Worm (Caenorhabditis elegans) whole organism, L3 larva: ENCODE results near the gene srh-111.

Source experiments
- R02D3.7 ChIP-seq: fragments of 150-350 bp; optimal IDR thresholded peaks from 2 replicates; lab custom pipeline; 2014; ENCODE audit warnings: missing biosample characterization, missing genetic modification characterization
- ZK546.5 ChIP-seq: sonication (generic microtip); optimal IDR thresholded peaks from 2 replicates; lab custom pipeline; 2017; ENCODE audit warnings: missing biosample characterization, missing genetic modification characterization
- aly-2 ChIP-seq: fragments of 150-350 bp; optimal IDR thresholded peaks from 2 replicates; lab custom pipeline; 2014; ENCODE audit warnings: missing biosample characterization, missing genetic modification characterization
- ceh-16 ChIP-seq: sonication (generic microtip); optimal IDR thresholded peaks from 2 replicates; lab custom pipeline; 2017; ENCODE audit warnings: missing biosample characterization, missing genetic modification characterization
- ceh-28 ChIP-seq: fragments of 150-350 bp; optimal IDR thresholded peaks from 2 replicates; lab custom pipeline; 2014; ENCODE audit warnings: missing biosample characterization, missing genetic modification reagents, missing genetic modification characterization
- ceh-9 ChIP-seq: sonication (generic microtip); optimal IDR thresholded peaks from 2 replicates; lab custom pipeline; 2018; ENCODE audit warnings: missing biosample characterization, missing genetic modification characterization
- egl-27 ChIP-seq: sonication (generic microtip); optimal IDR thresholded peaks from 4 replicates; lab custom pipeline; 2017; ENCODE audit warnings: missing biosample characterization, missing genetic modification reagents, missing genetic modification characterization
- egl-5 ChIP-seq: fragments of 150-350 bp; optimal IDR thresholded peaks from 2 replicates; lab custom pipeline; 2017; ENCODE audit warnings: missing biosample characterization, missing genetic modification reagents, missing genetic modification characterization, inconsistent platforms
- elt-1 ChIP-seq: fragments of 150-350 bp; optimal IDR thresholded peaks from 2 replicates; lab custom pipeline; 2014; ENCODE audit warnings: missing biosample characterization, missing genetic modification characterization
- elt-2 ChIP-seq: sonication (generic microtip); optimal IDR thresholded peaks from 2 replicates; lab custom pipeline; 2016; ENCODE audit warnings: missing genetic modification reagents, mild to moderate bottlenecking, missing genetic modification characterization, missing compliant biosample characterization
- eor-1 ChIP-seq, 2 experiments: fragments of 150-350 bp; optimal IDR thresholded peaks; 2 replicates each; lab custom pipeline; 2014 to 2018; ENCODE audit warnings: missing biosample characterization in 2 of 2, missing genetic modification characterization in 2 of 2
- fkh-10 ChIP-seq: sonication (generic microtip); optimal IDR thresholded peaks from 2 replicates; lab custom pipeline; 2017; ENCODE audit warnings: missing biosample characterization, missing genetic modification reagents, missing genetic modification characterization
- fkh-2 ChIP-seq: fragments of 150-350 bp; optimal IDR thresholded peaks from 2 replicates; lab custom pipeline; 2014; ENCODE audit warnings: missing biosample characterization, missing genetic modification reagents, missing genetic modification characterization
- hmg-11 ChIP-seq: sonication (generic microtip); optimal IDR thresholded peaks from 2 replicates; lab custom pipeline; 2016; ENCODE audit warnings: missing genetic modification characterization, missing compliant biosample characterization
- jun-1 ChIP-seq: fragments of 150-350 bp; optimal IDR thresholded peaks from 2 replicates; lab custom pipeline; 2014; ENCODE audit warnings: missing biosample characterization, missing genetic modification reagents, missing genetic modification characterization
- lin-39 ChIP-seq: fragments of 150-350 bp; optimal IDR thresholded peaks from 2 replicates; lab custom pipeline; 2018; ENCODE audit warnings: missing biosample characterization, missing genetic modification reagents, missing genetic modification characterization
- mml-1 ChIP-seq: fragments of 150-350 bp; sonication (generic microtip); optimal IDR thresholded peaks from 3 replicates; lab custom pipeline; 2014; ENCODE audit warnings: missing biosample characterization, missing genetic modification characterization
- nfya-1 ChIP-seq: sonication (generic microtip); optimal IDR thresholded peaks from 2 replicates; lab custom pipeline; 2017; ENCODE audit warnings: missing genetic modification characterization, mild to moderate bottlenecking, missing compliant biosample characterization, antibody characterized with exemption, moderate library complexity; ENCODE audit not compliant: insufficient read depth
- nhr-12 ChIP-seq: fragments of 150-350 bp; optimal IDR thresholded peaks from 2 replicates; lab custom pipeline; 2014; ENCODE audit warnings: missing biosample characterization, missing genetic modification characterization
- nhr-23 ChIP-seq: fragments of 150-350 bp; optimal IDR thresholded peaks from 2 replicates; lab custom pipeline; 2014; ENCODE audit warnings: missing biosample characterization, missing genetic modification reagents, missing genetic modification characterization
- nhr-25 ChIP-seq: sonication (generic microtip); optimal IDR thresholded peaks from 2 replicates; lab custom pipeline; 2017; ENCODE audit warnings: missing biosample characterization, missing genetic modification characterization
- nhr-67 ChIP-seq: fragments of 150-350 bp; optimal IDR thresholded peaks from 2 replicates; lab custom pipeline; 2014; ENCODE audit warnings: missing biosample characterization, missing genetic modification characterization
- nhr-76 ChIP-seq: fragments of 150-350 bp; sonication (generic microtip); optimal IDR thresholded peaks from 5 replicates; lab custom pipeline; 2014; ENCODE audit warnings: missing biosample characterization, missing genetic modification characterization
- nhr-77 ChIP-seq: fragments of 150-350 bp; optimal IDR thresholded peaks from 2 replicates; lab custom pipeline; 2014; ENCODE audit warnings: missing biosample characterization, missing genetic modification characterization
- pha-4 ChIP-seq: fragments of 150-350 bp; optimal IDR thresholded peaks from 2 replicates; lab custom pipeline; 2014; ENCODE audit warnings: missing biosample characterization, missing genetic modification reagents, missing genetic modification characterization
- pqm-1 ChIP-seq: fragments of 150-350 bp; optimal IDR thresholded peaks from 2 replicates; lab custom pipeline; 2017; ENCODE audit warnings: missing biosample characterization, missing genetic modification characterization, inconsistent platforms
- snpc-4 ChIP-seq: fragments of 150-350 bp; optimal IDR thresholded peaks from 2 replicates; lab custom pipeline; 2014; ENCODE audit warnings: missing biosample characterization, missing genetic modification characterization
- tbx-2 ChIP-seq: sonication (generic microtip); optimal IDR thresholded peaks from 2 replicates; lab custom pipeline; 2016; ENCODE audit warnings: mild to moderate bottlenecking, missing genetic modification characterization, missing compliant biosample characterization
- zag-1 ChIP-seq: fragments of 150-350 bp; optimal IDR thresholded peaks from 2 replicates; lab custom pipeline; 2014; ENCODE audit warnings: missing biosample characterization, missing genetic modification characterization
- ztf-11 ChIP-seq: fragments of 150-350 bp; optimal IDR thresholded peaks from 2 replicates; lab custom pipeline; 2014; ENCODE audit warnings: missing biosample characterization, missing genetic modification characterization
- ztf-4 ChIP-seq: fragments of 150-350 bp; optimal IDR thresholded peaks from 2 replicates; lab custom pipeline; 2014; ENCODE audit warnings: missing biosample characterization, missing genetic modification characterization

Gene srh-111

ce11 chrV:17527729-17528128 lies 42.8 kb upstream of the srh-111 start, which contains the start of gene srz-90:
TSS of gene srz-90 (plus strand) at chrV:17528029.
- TF ChIP-seq elt-1 (tag; lab: Kevin White, UChicago) (no peak), aly-2 (tag; lab: Kevin White, UChicago) (no peak), zag-1 (tag; lab: Kevin White, UChicago) (no peak)

- TF ChIP-seq pqm-1 = peak; percentile 69
- no peak for TF ChIP-seq nfya-1 (tag; lab: Kevin White, UChicago)
- peak; percentile 29 for TF ChIP-seq elt-2
Observed at ce11 chrV:17520735-17521134, 35.8 kb upstream of the srh-111 start, which contains the start of gene fbxa-136. TSS of gene fbxa-136 (plus strand) at chrV:17521035.

- TF ChIP-seq ceh-9 (tag; lab: Kevin White, UChicago) (no peak), nhr-12 (tag; lab: Kevin White, UChicago) (no peak), ztf-11 (tag; lab: Kevin White, UChicago) (no peak), fkh-2 (tag; lab: Kevin White, UChicago) (no peak)
Observed at ce11 chrV:17513831-17514230, 28.9 kb upstream of the srh-111 start.

ce11 chrV:17512763-17513162 lies 27.8 kb upstream of the srh-111 start:
- TF ChIP-seq nhr-23 (tag; lab: Kevin White, UChicago) (no peak), mml-1 (no peak)
- TF ChIP-seq, all 47 proteins: peak for 0

ce11 chrV:17508493-17508892 lies 23.5 kb upstream of the srh-111 start, which contains the start of gene srw-32:
TSS of gene srw-32 (plus strand) at chrV:17508793.
- TF ChIP-seq nfya-1 (tag; lab: Kevin White, UChicago) = no peak
- TF ChIP-seq fkh-2 (tag; lab: Kevin White, UChicago) = no peak
- TF ChIP-seq ZK546.5 (tag; lab: Kevin White, UChicago) = no peak
- TF ChIP-seq snpc-4 = no peak
- TF ChIP-seq jun-1 (tag; lab: Kevin White, UChicago) = no peak
- no peak for TF ChIP-seq egl-27
- TF ChIP-seq elt-2 = no peak
- TF ChIP-seq ceh-28 (tag; lab: Kevin White, UChicago) = no peak

- TF ChIP-seq R02D3.7 (tag; lab: Kevin White, UChicago) (no peak), fkh-10 (GFP tag; lab: Kevin White, UChicago) (no peak), snpc-4 (no peak), ztf-4 (tag; lab: Kevin White, UChicago) (no peak), egl-5 (tag; lab: Kevin White, UChicago) (no peak), fkh-2 (tag; lab: Kevin White, UChicago) (no peak), tbx-2 (tag; lab: Kevin White, UChicago) (no peak), lin-39 (no peak), nhr-67 (tag; lab: Kevin White, UChicago) (no peak)
Observed at ce11 chrV:17506289-17506688, 21.3 kb upstream of the srh-111 start, which contains the start of gene srw-31. TSS of gene srw-31 (plus strand) at chrV:17506589.

- TF ChIP-seq ceh-9 (tag; lab: Kevin White, UChicago) (no peak), nhr-12 (tag; lab: Kevin White, UChicago) (no peak), pha-4 (tag; lab: Kevin White, UChicago) (no peak), egl-5 (tag; lab: Kevin White, UChicago) (no peak), hmg-11 (tag; lab: Kevin White, UChicago) (no peak), tbx-2 (tag; lab: Kevin White, UChicago) (no peak), ceh-28 (tag; lab: Kevin White, UChicago) (no peak), ztf-4 (tag; lab: Kevin White, UChicago) (no peak), nhr-77 (tag; lab: Kevin White, UChicago) (no peak)
Observed at ce11 chrV:17500055-17500454, 15.1 kb upstream of the srh-111 start.

ce11 chrV:17496071-17496470 lies 11.1 kb upstream of the srh-111 start, which contains the start of gene srh-118:
TSS of gene srh-118 (minus strand) at chrV:17496171.
- no peak for TF ChIP-seq ceh-16 (tag; lab: Kevin White, UChicago)
- TF ChIP-seq nhr-76 = no peak
- TF ChIP-seq fkh-10 (GFP tag; lab: Kevin White, UChicago) = no peak
- no peak for TF ChIP-seq egl-5 (tag; lab: Kevin White, UChicago)
- TF ChIP-seq mml-1 = no peak
- TF ChIP-seq nhr-25 (tag; lab: Kevin White, UChicago) = no peak
- no peak for TF ChIP-seq lin-39
- TF ChIP-seq eor-1 (tag; optimal IDR thresholded peaks at IDR 0.05; lab: Kevin White, UChicago) = no peak
